Fruit fly (Drosophila melanogaster) whole organism, embryonic: ENCODE measurements around the gene Gk1.

ENCODE experiments used
- ATbp ChIP-seq: fragments of 200-800 bp; sonication (Bioruptor generic); optimal IDR thresholded peaks from 2 replicates; lab custom pipeline; 2017; ENCODE audit warnings: missing biosample characterization, mild to moderate bottlenecking, missing genetic modification characterization, missing genetic modification reagents
- Abd-B ChIP-seq: fragments of 200-800 bp; sonication (Bioruptor generic); optimal IDR thresholded peaks from 2 replicates; lab custom pipeline; 2018; ENCODE audit warnings: missing biosample characterization, mild to moderate bottlenecking, missing genetic modification characterization, moderate library complexity
- Aef1 ChIP-seq: fragments of 200-800 bp; sonication (Bioruptor generic); IDR thresholded peaks from 3 replicates; pipeline ENCODE4 v1.3.6; 2022; ENCODE audit warnings: missing biosample characterization, missing genetic modification characterization
- Atf3 ChIP-seq: fragments of 200-800 bp; sonication (Bioruptor generic); optimal IDR thresholded peaks from 3 replicates; lab custom pipeline; 2016; ENCODE audit warnings: missing biosample characterization, missing genetic modification characterization
- Bgb ChIP-seq: fragments of 200-800 bp; sonication (Bioruptor generic); IDR thresholded peaks from 2 replicates; pipeline ENCODE4 v1.3.6; 2022; ENCODE audit warnings: missing biosample characterization, missing genetic modification characterization; ENCODE audit not compliant: partially characterized antibody
- CG10321 ChIP-seq: fragments of 200-800 bp; sonication (Bioruptor generic); IDR thresholded peaks from 2 replicates; pipeline ENCODE4 v1.3.6; 2022; ENCODE audit warnings: missing biosample characterization, missing genetic modification characterization
- CG10431 ChIP-seq: fragments of 200-800 bp; sonication (Bioruptor generic); optimal IDR thresholded peaks from 3 replicates; lab custom pipeline; 2018; ENCODE audit warnings: missing biosample characterization, mild to moderate bottlenecking, missing genetic modification characterization
- CG11456 ChIP-seq: fragments of 200-800 bp; sonication (Bioruptor generic); IDR thresholded peaks from 3 replicates; pipeline ENCODE4 v1.3.6; 2022; ENCODE audit warnings: missing biosample characterization, missing genetic modification characterization
- CG11695 ChIP-seq: fragments of 200-800 bp; sonication (Bioruptor generic); IDR thresholded peaks from 3 replicates; pipeline ENCODE4 v1.3.6; 2022; ENCODE audit warnings: missing biosample characterization, missing genetic modification characterization
- CG14014 ChIP-seq: fragments of 200-800 bp; sonication (Bioruptor generic); IDR thresholded peaks from 2 replicates; pipeline ENCODE4 v1.3.6; 2022; ENCODE audit warnings: missing biosample characterization, missing genetic modification characterization
- CG15011 ChIP-seq: fragments of 200-800 bp; sonication (Bioruptor generic); optimal IDR thresholded peaks from 3 replicates; lab custom pipeline; 2018; ENCODE audit warnings: missing biosample characterization, mild to moderate bottlenecking, missing genetic modification characterization
- CG15269 ChIP-seq: fragments of 200-800 bp; sonication (Bioruptor generic); optimal IDR thresholded peaks from 2 replicates; lab custom pipeline; 2018; ENCODE audit warnings: missing biosample characterization, mild to moderate bottlenecking, missing genetic modification characterization, moderate library complexity
- CG1647 ChIP-seq: fragments of 200-800 bp; sonication (Bioruptor generic); optimal IDR thresholded peaks from 3 replicates; lab custom pipeline; 2016; ENCODE audit warnings: missing biosample characterization, missing genetic modification characterization
- CG16779 ChIP-seq: fragments of 200-800 bp; sonication (Bioruptor generic); IDR thresholded peaks from 2 replicates; pipeline ENCODE4 v1.3.6; 2022; ENCODE audit warnings: missing biosample characterization, missing genetic modification characterization
- CG17328 ChIP-seq: fragments of 200-800 bp; sonication (Bioruptor generic); IDR thresholded peaks from 2 replicates; pipeline ENCODE4 v1.3.6; 2022; ENCODE audit warnings: missing biosample characterization, missing genetic modification characterization
- CG1832 ChIP-seq: fragments of 200-800 bp; sonication (Bioruptor generic); optimal IDR thresholded peaks from 2 replicates; lab custom pipeline; 2017; ENCODE audit warnings: missing biosample characterization, mild to moderate bottlenecking, missing genetic modification characterization, inconsistent platforms
- CG2875 ChIP-seq: fragments of 200-800 bp; sonication (Bioruptor generic); optimal IDR thresholded peaks from 2 replicates; lab custom pipeline; 2017; ENCODE audit warnings: missing biosample characterization, mild to moderate bottlenecking, missing genetic modification characterization, missing genetic modification reagents
- CG31388 ChIP-seq: fragments of 200-800 bp; sonication (Bioruptor generic); optimal IDR thresholded peaks from 2 replicates; lab custom pipeline; 2016; ENCODE audit warnings: missing biosample characterization, missing genetic modification characterization
- CG32772 ChIP-seq: fragments of 200-800 bp; sonication (Bioruptor generic); IDR thresholded peaks from 2 replicates; pipeline ENCODE4 v1.3.6; 2022; ENCODE audit warnings: missing biosample characterization, missing genetic modification characterization
- CG34422 ChIP-seq: fragments of 200-800 bp; sonication (Bioruptor generic); IDR thresholded peaks from 3 replicates; pipeline ENCODE4 v1.3.6; 2022; ENCODE audit warnings: missing biosample characterization, missing genetic modification characterization
- CG9797 ChIP-seq: fragments of 200-800 bp; sonication (Bioruptor generic); optimal IDR thresholded peaks from 3 replicates; lab custom pipeline; 2018; ENCODE audit warnings: missing biosample characterization, mild to moderate bottlenecking, missing genetic modification characterization
- CG9817 ChIP-seq: fragments of 200-800 bp; sonication (Bioruptor generic); optimal IDR thresholded peaks from 2 replicates; lab custom pipeline; 2018; ENCODE audit warnings: missing biosample characterization, mild to moderate bottlenecking, missing genetic modification characterization, moderate library complexity
- E2f1 ChIP-seq: fragments of 200-800 bp; sonication (Bioruptor generic); IDR thresholded peaks from 2 replicates; pipeline ENCODE4 v1.3.6; 2022; ENCODE audit warnings: missing biosample characterization, missing genetic modification characterization
- E2f2 ChIP-seq: fragments of 200-800 bp; sonication (Bioruptor generic); IDR thresholded peaks from 2 replicates; pipeline ENCODE4 v1.3.6; 2022; ENCODE audit warnings: missing biosample characterization, missing genetic modification characterization
- HHEX ChIP-seq: fragments of 200-800 bp; sonication (Bioruptor generic); optimal IDR thresholded peaks from 3 replicates; lab custom pipeline; 2017; ENCODE audit warnings: missing biosample characterization, mild to moderate bottlenecking, missing genetic modification characterization, missing genetic modification reagents
- Hmr ChIP-seq: fragments of 200-800 bp; sonication (Bioruptor generic); optimal IDR thresholded peaks from 3 replicates; lab custom pipeline; 2017; ENCODE audit warnings: mild to moderate bottlenecking, missing biosample characterization, missing genetic modification reagents, missing genetic modification characterization
- Kr ChIP-seq: fragments of 200-800 bp; sonication (Bioruptor generic); optimal IDR thresholded peaks from 2 replicates; lab custom pipeline; 2017; ENCODE audit warnings: missing biosample characterization, mild to moderate bottlenecking, missing genetic modification characterization
- Mad ChIP-seq: fragments of 200-800 bp; sonication (Bioruptor generic); optimal IDR thresholded peaks from 2 replicates; lab custom pipeline; 2016; ENCODE audit warnings: missing biosample characterization, missing genetic modification characterization
- Mes4 ChIP-seq: fragments of 200-800 bp; sonication (Bioruptor generic); optimal IDR thresholded peaks from 2 replicates; lab custom pipeline; 2016; ENCODE audit warnings: missing biosample characterization, missing genetic modification characterization
- NFAT ChIP-seq: fragments of 200-800 bp; sonication (Bioruptor generic); IDR thresholded peaks from 2 replicates; pipeline ENCODE4 v1.3.6; 2022; ENCODE audit warnings: missing biosample characterization, missing genetic modification characterization
- Taf1 ChIP-seq: fragments of 200-800 bp; sonication (Bioruptor generic); IDR thresholded peaks from 2 replicates; pipeline ENCODE4 v1.3.6; 2022; ENCODE audit warnings: missing biosample characterization, missing genetic modification characterization
- ase ChIP-seq: fragments of 200-800 bp; sonication (Bioruptor generic); IDR thresholded peaks from 3 replicates; pipeline ENCODE4 v1.3.6; 2022; ENCODE audit warnings: missing biosample characterization, missing genetic modification characterization
- bbx ChIP-seq: fragments of 200-800 bp; sonication (Bioruptor generic); IDR thresholded peaks from 2 replicates; pipeline ENCODE4 v1.3.6; 2022; ENCODE audit warnings: missing biosample characterization, missing genetic modification characterization; ENCODE audit not compliant: partially characterized antibody
- bowl ChIP-seq: fragments of 200-800 bp; sonication (Bioruptor generic); IDR thresholded peaks from 2 replicates; pipeline ENCODE4 v1.3.6; 2022; ENCODE audit warnings: missing biosample characterization, missing genetic modification characterization
- dm ChIP-seq: fragments of 200-800 bp; sonication (Bioruptor generic); optimal IDR thresholded peaks from 3 replicates; lab custom pipeline; 2016; ENCODE audit warnings: missing biosample characterization, missing genetic modification characterization
- gcm2 ChIP-seq: fragments of 200-800 bp; sonication (Bioruptor generic); optimal IDR thresholded peaks from 2 replicates; lab custom pipeline; 2016; ENCODE audit warnings: missing biosample characterization, missing genetic modification characterization
- ham ChIP-seq: fragments of 200-800 bp; sonication (Bioruptor generic); IDR thresholded peaks from 2 replicates; pipeline ENCODE4 v1.3.6; 2022; ENCODE audit warnings: missing biosample characterization, missing genetic modification characterization
- inv ChIP-seq: fragments of 200-800 bp; sonication (Bioruptor generic); IDR thresholded peaks from 2 replicates; pipeline ENCODE4 v1.3.6; 2022; ENCODE audit warnings: missing biosample characterization, missing genetic modification characterization; ENCODE audit not compliant: partially characterized antibody
- ken ChIP-seq: fragments of 200-800 bp; sonication (Bioruptor generic); IDR thresholded peaks from 3 replicates; pipeline ENCODE4 v1.3.6; 2022; ENCODE audit warnings: missing biosample characterization, missing genetic modification characterization
- lilli ChIP-seq: fragments of 200-800 bp; sonication (Bioruptor generic); optimal IDR thresholded peaks from 3 replicates; lab custom pipeline; 2016; ENCODE audit warnings: missing biosample characterization, missing genetic modification characterization
- nerfin-1 ChIP-seq: fragments of 200-800 bp; sonication (Bioruptor generic); optimal IDR thresholded peaks from 3 replicates; lab custom pipeline; 2019; ENCODE audit warnings: missing biosample characterization, mild to moderate bottlenecking, missing genetic modification characterization, moderate library complexity
- nerfin-2 ChIP-seq: fragments of 200-800 bp; sonication (Bioruptor generic); IDR thresholded peaks from 2 replicates; pipeline ENCODE4 v1.3.6; 2022; ENCODE audit warnings: missing biosample characterization, missing genetic modification characterization; ENCODE audit not compliant: partially characterized antibody
- odd ChIP-seq: fragments of 200-800 bp; sonication (Bioruptor generic); optimal IDR thresholded peaks from 2 replicates; lab custom pipeline; 2017; ENCODE audit warnings: missing biosample characterization, mild to moderate bottlenecking, missing genetic modification characterization
- org-1 ChIP-seq: fragments of 200-800 bp; sonication (Bioruptor generic); optimal IDR thresholded peaks from 2 replicates; lab custom pipeline; 2017; ENCODE audit warnings: missing biosample characterization, missing genetic modification characterization
- psq ChIP-seq: fragments of 200-800 bp; sonication (Bioruptor generic); optimal IDR thresholded peaks from 2 replicates; lab custom pipeline; 2017; ENCODE audit warnings: missing biosample characterization, missing genetic modification characterization
- pum ChIP-seq: fragments of 200-800 bp; sonication (Bioruptor generic); optimal IDR thresholded peaks from 2 replicates; lab custom pipeline; 2016; ENCODE audit warnings: missing biosample characterization, missing genetic modification characterization
- rib ChIP-seq: fragments of 200-800 bp; sonication (Bioruptor generic); IDR thresholded peaks from 2 replicates; pipeline ENCODE4 v1.3.6; 2022; ENCODE audit warnings: missing biosample characterization, missing genetic modification characterization
- sr ChIP-seq: fragments of 200-800 bp; sonication (Bioruptor generic); IDR thresholded peaks from 3 replicates; pipeline ENCODE4 v1.3.6; 2022; ENCODE audit warnings: missing biosample characterization, missing genetic modification characterization
- vvl ChIP-seq: fragments of 200-800 bp; sonication (Bioruptor generic); IDR thresholded peaks from 2 replicates; pipeline ENCODE4 v1.3.6; 2022; ENCODE audit warnings: missing biosample characterization, missing genetic modification characterization
- wdn ChIP-seq: fragments of 200-800 bp; sonication (Bioruptor generic); IDR thresholded peaks from 2 replicates; pipeline ENCODE4 v1.3.6; 2022; ENCODE audit warnings: missing biosample characterization, missing genetic modification characterization

The Gk1 gene

DNA sequence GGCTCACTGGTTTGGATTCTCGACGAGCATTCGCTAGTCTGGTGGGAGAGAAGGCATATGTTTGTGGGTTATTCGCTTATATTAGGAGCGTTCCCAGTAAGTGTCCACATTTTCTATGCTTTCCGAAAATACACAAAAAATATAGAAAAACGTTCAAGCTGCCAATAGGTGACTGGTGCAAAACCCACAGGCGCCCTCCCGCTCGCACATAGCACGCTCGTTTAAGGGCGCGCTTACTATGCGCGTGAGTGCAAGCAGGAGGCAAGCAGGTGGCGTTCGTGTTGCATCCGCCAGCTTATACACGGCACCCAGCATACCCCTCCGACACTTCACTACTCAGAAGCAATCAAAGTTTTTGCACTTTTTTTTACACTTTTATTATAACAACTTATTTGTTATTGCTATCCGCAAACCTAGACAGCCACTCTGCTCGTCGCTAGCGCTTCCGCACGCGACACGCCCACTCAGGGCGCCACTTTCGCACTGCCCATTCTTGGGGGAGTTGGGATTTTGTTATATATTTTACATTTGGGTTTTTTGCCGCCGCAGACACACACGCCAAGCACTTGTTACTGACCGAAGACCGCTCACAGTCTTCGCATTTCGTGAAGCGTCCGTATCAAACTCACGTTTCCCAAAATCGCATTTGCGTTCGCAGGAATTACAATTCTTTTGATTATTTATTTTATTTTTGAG is 6.4 kb downstream of the Gk1 start (continued):
- TF ChIP-seq CG34422 (peak; percentile 98), CG9797 (peak; percentile 13), dm (GFP tag; lab: Kevin White, UChicago) (peak; percentile 71), lilli (GFP tag; lab: Kevin White, UChicago) (no peak), CG16779 (no peak), Atf3 (GFP tag; lab: Kevin White, UChicago) (peak; percentile 23), CG15269 (tag; lab: Kevin White, UChicago) (no peak), bbx (GFP tag; lab: Robert Waterston, UW) (peak; percentile 60), CG11695 (GFP tag; lab: Robert Waterston, UW) (peak; percentile 42; the same call in 1 of the 3 replicates), CG14014 (GFP tag; lab: Robert Waterston, UW) (no peak), CG31388 (GFP tag; lab: Kevin White, UChicago) (no peak), Aef1 (GFP tag; lab: Robert Waterston, UW) (peak; percentile 47; the same call in 1 of the 3 replicates), CG15011 (GFP tag; lab: Kevin White, UChicago) (no peak), vvl (GFP tag; lab: Robert Waterston, UW) (peak; percentile 56), sr (no peak), CG17328 (no peak), pum (GFP tag; lab: Kevin White, UChicago) (peak; percentile 32), ase (GFP tag; lab: Robert Waterston, UW) (peak; percentile 66; the same call in 2 of the 3 replicates), Kr (GFP tag; lab: Kevin White, UChicago) (no peak), ken (GFP tag; lab: Robert Waterston, UW) (peak; percentile 67; the same call in 2 of the 3 replicates), NFAT (GFP tag; lab: Robert Waterston, UW) (peak; percentile 31; the same call in 1 of the 2 replicates), Taf1 (GFP tag; lab: Robert Waterston, UW) (no peak), rib (peak; percentile 33; the same call in 1 of the 2 replicates), ham (GFP tag; lab: Robert Waterston, UW) (no peak), wdn (GFP tag; lab: Robert Waterston, UW) (peak; percentile 43; the same call in 1 of the 2 replicates), CG10321 (GFP tag; lab: Robert Waterston, UW) (peak; percentile 87), Abd-B (peak; percentile 82), Mad (GFP tag; lab: Kevin White, UChicago) (peak; percentile 36), org-1 (no peak), HHEX (GFP tag; lab: Kevin White, UChicago) (no peak), Hmr (GFP tag; lab: Kevin White, UChicago) (peak; percentile 36), CG10431 (GFP tag; lab: Kevin White, UChicago) (peak; percentile 42), gcm2 (GFP tag; lab: Kevin White, UChicago) (no peak), CG1832 (GFP tag; lab: Kevin White, UChicago) (peak; percentile 99), E2f2 (GFP tag; lab: Robert Waterston, UW) (peak; percentile 33), ATbp (GFP tag; lab: Kevin White, UChicago) (peak; percentile 24), Bgb (peak; percentile 54; the same call in 1 of the 2 replicates), inv (GFP tag; lab: Robert Waterston, UW) (peak; percentile 41; the same call in 1 of the 2 replicates), odd (GFP tag; lab: Kevin White, UChicago) (no peak), CG9817 (tag; lab: Kevin White, UChicago) (peak; percentile 35), Mes4 (GFP tag; lab: Kevin White, UChicago) (no peak), CG11456 (peak; percentile 53; the same call in 1 of the 3 replicates), CG2875 (GFP tag; lab: Kevin White, UChicago) (peak; percentile 18), CG32772 (GFP tag; lab: Robert Waterston, UW) (peak; percentile 63; the same call in 1 of the 2 replicates), nerfin-2 (GFP tag; lab: Robert Waterston, UW) (peak; percentile 27; the same call in 1 of the 2 replicates), CG1647 (GFP tag; lab: Kevin White, UChicago) (peak; percentile 31), psq (GFP tag; lab: Kevin White, UChicago) (no peak), nerfin-1 (tag; lab: Kevin White, UChicago) (peak; percentile 15), bowl (GFP tag; lab: Robert Waterston, UW) (no peak), E2f1 (peak; percentile 57; the same call in 1 of the 2 replicates)
